Fruit fly (Drosophila melanogaster) whole organism, embryonic: ENCODE results near the gene CG13930.

Experiments
- Abd-B ChIP-seq: fragments of 200-800 bp; sonication (Bioruptor generic); optimal IDR thresholded peaks from 2 replicates; lab custom pipeline; 2018; ENCODE audit warnings: missing biosample characterization, mild to moderate bottlenecking, missing genetic modification characterization, moderate library complexity
- BtbVII ChIP-seq: fragments of 200-800 bp; sonication (Bioruptor generic); optimal IDR thresholded peaks from 3 replicates; lab custom pipeline; 2017; ENCODE audit warnings: missing biosample characterization, mild to moderate bottlenecking, missing genetic modification characterization
- CG10274 ChIP-seq: fragments of 200-800 bp; sonication (Bioruptor generic); optimal IDR thresholded peaks from 3 replicates; lab custom pipeline; 2017; ENCODE audit warnings: missing biosample characterization, mild to moderate bottlenecking, missing genetic modification characterization
- CG11247 ChIP-seq: fragments of 200-800 bp; sonication (Bioruptor generic); IDR thresholded peaks from 2 replicates; pipeline ENCODE4 v1.3.6; 2022; ENCODE audit warnings: missing biosample characterization, missing genetic modification characterization
- CG15514 ChIP-seq: fragments of 200-800 bp; sonication (Bioruptor generic); optimal IDR thresholded peaks from 3 replicates; lab custom pipeline; 2017; ENCODE audit warnings: missing biosample characterization, missing genetic modification characterization, mild to moderate bottlenecking, moderate library complexity, missing genetic modification reagents
- CG17328 ChIP-seq: fragments of 200-800 bp; sonication (Bioruptor generic); IDR thresholded peaks from 2 replicates; pipeline ENCODE4 v1.3.6; 2022; ENCODE audit warnings: missing biosample characterization, missing genetic modification characterization
- CG18262 ChIP-seq: fragments of 200-800 bp; optimal IDR thresholded peaks from 3 replicates; lab custom pipeline; 2019; ENCODE audit warnings: missing biosample characterization, mild to moderate bottlenecking, missing genetic modification characterization, moderate library complexity
- CG18599 ChIP-seq: fragments of 200-800 bp; sonication (Bioruptor generic); optimal IDR thresholded peaks from 3 replicates; lab custom pipeline; 2017; ENCODE audit warnings: missing biosample characterization, missing genetic modification characterization, mild to moderate bottlenecking, moderate library complexity, missing genetic modification reagents
- CG18619 ChIP-seq: fragments of 200-800 bp; sonication (Bioruptor generic); optimal IDR thresholded peaks from 3 replicates; lab custom pipeline; 2017; ENCODE audit warnings: missing biosample characterization, mild to moderate bottlenecking, missing genetic modification characterization
- CG30431 ChIP-seq: fragments of 200-800 bp; sonication (Bioruptor generic); optimal IDR thresholded peaks from 2 replicates; lab custom pipeline; 2017; ENCODE audit warnings: missing biosample characterization, missing genetic modification characterization
- CG3163 ChIP-seq: fragments of 200-800 bp; sonication (Bioruptor generic); optimal IDR thresholded peaks from 3 replicates; lab custom pipeline; 2016; ENCODE audit warnings: missing biosample characterization, missing genetic modification characterization
- CG32767 ChIP-seq: fragments of 200-800 bp; sonication (Bioruptor generic); IDR thresholded peaks from 2 replicates; pipeline ENCODE4 v1.3.6; 2022; ENCODE audit warnings: missing biosample characterization, missing genetic modification characterization
- CG34224 ChIP-seq: fragments of 200-800 bp; sonication (Bioruptor generic); IDR thresholded peaks from 3 replicates; pipeline ENCODE4 v1.3.6; 2022; ENCODE audit warnings: missing biosample characterization, missing genetic modification characterization; ENCODE audit not compliant: partially characterized antibody
- CG3726 ChIP-seq: fragments of 200-800 bp; sonication (Bioruptor generic); IDR thresholded peaks from 3 replicates; pipeline ENCODE4, ENCODE4 v1.3.6; 2022; ENCODE audit warnings: missing biosample characterization, missing genetic modification characterization
- CG4730 ChIP-seq: fragments of 200-800 bp; sonication (Bioruptor generic); IDR thresholded peaks from 2 replicates; pipeline ENCODE4 v1.3.6; 2022; ENCODE audit warnings: missing biosample characterization, missing genetic modification characterization
- CG5180 ChIP-seq: fragments of 200-800 bp; sonication (Bioruptor generic); optimal IDR thresholded peaks from 3 replicates; lab custom pipeline; 2017; ENCODE audit warnings: missing biosample characterization, missing genetic modification characterization, mild to moderate bottlenecking, moderate library complexity, missing genetic modification reagents
- CG5953 ChIP-seq: fragments of 200-800 bp; sonication (Bioruptor generic); IDR thresholded peaks from 2 replicates; pipeline ENCODE4 v1.3.6; 2022; ENCODE audit warnings: missing biosample characterization, missing genetic modification characterization
- CG7839 ChIP-seq: fragments of 200-800 bp; sonication (Bioruptor generic); optimal IDR thresholded peaks from 3 replicates; lab custom pipeline; 2018; ENCODE audit warnings: missing biosample characterization, mild to moderate bottlenecking, missing genetic modification characterization, moderate library complexity
- CG8388 ChIP-seq: fragments of 200-800 bp; sonication (Bioruptor generic); optimal IDR thresholded peaks from 2 replicates; lab custom pipeline; 2019; ENCODE audit warnings: missing biosample characterization, mild to moderate bottlenecking, missing genetic modification characterization, moderate library complexity
- CG9797 ChIP-seq: fragments of 200-800 bp; sonication (Bioruptor generic); optimal IDR thresholded peaks from 3 replicates; lab custom pipeline; 2018; ENCODE audit warnings: missing biosample characterization, mild to moderate bottlenecking, missing genetic modification characterization
- Dll ChIP-seq: fragments of 200-800 bp; sonication (Bioruptor generic); IDR thresholded peaks from 4 replicates; pipeline ENCODE4 v1.3.6; 2022; ENCODE audit warnings: missing biosample characterization, missing genetic modification characterization; ENCODE audit not compliant: partially characterized antibody
- Doc2 ChIP-seq: fragments of 200-800 bp; sonication (Bioruptor generic); IDR thresholded peaks from 2 replicates; pipeline ENCODE4 v1.3.6; 2022; ENCODE audit warnings: missing biosample characterization, missing genetic modification characterization
- ERR ChIP-seq: fragments of 200-800 bp; sonication (Bioruptor generic); optimal IDR thresholded peaks from 2 replicates; lab custom pipeline; 2016; ENCODE audit warnings: missing biosample characterization, missing genetic modification characterization
- Ets65A ChIP-seq: fragments of 200-800 bp; sonication (Bioruptor generic); peaks from one replicate; lab custom pipeline; 2016; ENCODE audit warnings: missing biosample characterization, missing genetic modification characterization
- Fer2 ChIP-seq: fragments of 200-800 bp; sonication (Bioruptor generic); optimal IDR thresholded peaks from 2 replicates; lab custom pipeline; 2018; ENCODE audit warnings: missing biosample characterization, mild to moderate bottlenecking, missing genetic modification characterization, moderate library complexity
- HmgZ ChIP-seq: fragments of 200-800 bp; sonication (Bioruptor generic); optimal IDR thresholded peaks from 2 replicates; lab custom pipeline; 2018; ENCODE audit warnings: missing biosample characterization, mild to moderate bottlenecking, missing genetic modification characterization
- Lpt ChIP-seq: fragments of >200 bp; optimal IDR thresholded peaks from 2 replicates; lab custom pipeline; 2018; ENCODE audit warnings: missing biosample characterization, missing genetic modification characterization
- MTF-1 ChIP-seq: fragments of 200-800 bp; sonication (Bioruptor generic); optimal IDR thresholded peaks from 2 replicates; lab custom pipeline; 2018; ENCODE audit warnings: missing biosample characterization, mild to moderate bottlenecking, missing genetic modification characterization, borderline replicate concordance
- Meics ChIP-seq: fragments of 200-800 bp; sonication (Bioruptor generic); optimal IDR thresholded peaks from 2 replicates; lab custom pipeline; 2017; ENCODE audit warnings: missing biosample characterization, mild to moderate bottlenecking, missing genetic modification characterization
- Mes4 ChIP-seq: fragments of 200-800 bp; sonication (Bioruptor generic); optimal IDR thresholded peaks from 2 replicates; lab custom pipeline; 2016; ENCODE audit warnings: missing biosample characterization, missing genetic modification characterization
- Myb ChIP-seq: fragments of 200-800 bp; sonication (Bioruptor generic); optimal IDR thresholded peaks from 2 replicates; lab custom pipeline; 2016; ENCODE audit warnings: missing biosample characterization, missing genetic modification characterization
- Neu2 ChIP-seq: fragments of 200-800 bp; sonication (Bioruptor generic); optimal IDR thresholded peaks from 3 replicates; lab custom pipeline; 2016; ENCODE audit warnings: missing biosample characterization, missing genetic modification characterization, borderline replicate concordance
- Nf-YA ChIP-seq: fragments of 200-800 bp; sonication (Bioruptor generic); IDR thresholded peaks from 2 replicates; pipeline ENCODE4 v1.3.6; 2022; ENCODE audit warnings: missing biosample characterization, missing genetic modification characterization
- Sry-δ ChIP-seq: fragments of 200-800 bp; sonication (Bioruptor generic); optimal IDR thresholded peaks from 2 replicates; lab custom pipeline; 2016; ENCODE audit warnings: missing biosample characterization, missing genetic modification characterization
- abd-A ChIP-seq: fragments of 200-800 bp; sonication (Bioruptor generic); optimal IDR thresholded peaks from 3 replicates; lab custom pipeline; 2019; ENCODE audit warnings: missing biosample characterization, mild to moderate bottlenecking, missing genetic modification characterization, moderate library complexity
- aop ChIP-seq: fragments of 200-800 bp; sonication (Bioruptor generic); IDR thresholded peaks from 2 replicates; pipeline ENCODE4 v1.3.6; 2022; ENCODE audit warnings: missing biosample characterization, missing genetic modification characterization
- ap ChIP-seq: fragments of 200-800 bp; sonication (Bioruptor generic); IDR thresholded peaks from 2 replicates; pipeline ENCODE4 v1.3.6; 2022; ENCODE audit warnings: missing biosample characterization, missing genetic modification characterization
- cato ChIP-seq: fragments of 200-800 bp; sonication (Bioruptor generic); optimal IDR thresholded peaks from 2 replicates; lab custom pipeline; 2016; ENCODE audit warnings: missing biosample characterization, missing genetic modification characterization, borderline replicate concordance
- cwo ChIP-seq: fragments of 200-800 bp; sonication (Bioruptor generic); optimal IDR thresholded peaks from 3 replicates; lab custom pipeline; 2017; ENCODE audit warnings: missing biosample characterization, missing genetic modification characterization, mild to moderate bottlenecking, moderate library complexity, missing genetic modification reagents
- eve ChIP-seq, 2 experiments: fragments of >200 bp; optimal IDR thresholded peaks; 2 replicates each; lab custom pipeline; 2017; ENCODE audit warnings: missing biosample characterization in 2 of 2, missing genetic modification characterization in 2 of 2
- hbn ChIP-seq: fragments of 200-800 bp; sonication (Bioruptor generic); IDR thresholded peaks from 2 replicates; pipeline ENCODE4 v1.3.6; 2022; ENCODE audit warnings: missing biosample characterization, missing genetic modification characterization; ENCODE audit not compliant: partially characterized antibody
- ken ChIP-seq: fragments of 200-800 bp; sonication (Bioruptor generic); IDR thresholded peaks from 3 replicates; pipeline ENCODE4 v1.3.6; 2022; ENCODE audit warnings: missing biosample characterization, missing genetic modification characterization
- klu ChIP-seq: fragments of 200-800 bp; sonication (Bioruptor generic); IDR thresholded peaks from 2 replicates; pipeline ENCODE4 v1.3.6; 2022; ENCODE audit warnings: missing biosample characterization, missing genetic modification characterization
- mam ChIP-seq: fragments of 200-800 bp; sonication (Bioruptor generic); optimal IDR thresholded peaks from 3 replicates; lab custom pipeline; 2016; ENCODE audit warnings: missing biosample characterization, missing genetic modification characterization
- nau ChIP-seq: fragments of 200-800 bp; sonication (Bioruptor generic); optimal IDR thresholded peaks from 3 replicates; lab custom pipeline; 2017; ENCODE audit warnings: missing biosample characterization, mild to moderate bottlenecking, missing genetic modification characterization, missing genetic modification reagents
- nerfin-1 ChIP-seq: fragments of 200-800 bp; sonication (Bioruptor generic); optimal IDR thresholded peaks from 3 replicates; lab custom pipeline; 2019; ENCODE audit warnings: missing biosample characterization, mild to moderate bottlenecking, missing genetic modification characterization, moderate library complexity
- pho ChIP-seq: fragments of 200-800 bp; sonication (Bioruptor generic); optimal IDR thresholded peaks from 2 replicates; lab custom pipeline; 2016; ENCODE audit warnings: missing biosample characterization, missing genetic modification characterization
- phol ChIP-seq: fragments of 200-800 bp; sonication (Bioruptor generic); optimal IDR thresholded peaks from 3 replicates; lab custom pipeline; 2018; ENCODE audit warnings: missing biosample characterization, mild to moderate bottlenecking, missing genetic modification characterization, moderate library complexity
- rib ChIP-seq: fragments of 200-800 bp; sonication (Bioruptor generic); IDR thresholded peaks from 2 replicates; pipeline ENCODE4 v1.3.6; 2022; ENCODE audit warnings: missing biosample characterization, missing genetic modification characterization
- sens ChIP-seq: fragments of 200-800 bp; sonication (Bioruptor generic); peaks from one replicate; lab custom pipeline; 2016; ENCODE audit warnings: missing biosample characterization, missing genetic modification characterization
- trem ChIP-seq: fragments of 200-800 bp; optimal IDR thresholded peaks from 3 replicates; lab custom pipeline; 2019; ENCODE audit warnings: missing biosample characterization, mild to moderate bottlenecking, missing genetic modification characterization, moderate library complexity

CG13930 gene

DNA sequence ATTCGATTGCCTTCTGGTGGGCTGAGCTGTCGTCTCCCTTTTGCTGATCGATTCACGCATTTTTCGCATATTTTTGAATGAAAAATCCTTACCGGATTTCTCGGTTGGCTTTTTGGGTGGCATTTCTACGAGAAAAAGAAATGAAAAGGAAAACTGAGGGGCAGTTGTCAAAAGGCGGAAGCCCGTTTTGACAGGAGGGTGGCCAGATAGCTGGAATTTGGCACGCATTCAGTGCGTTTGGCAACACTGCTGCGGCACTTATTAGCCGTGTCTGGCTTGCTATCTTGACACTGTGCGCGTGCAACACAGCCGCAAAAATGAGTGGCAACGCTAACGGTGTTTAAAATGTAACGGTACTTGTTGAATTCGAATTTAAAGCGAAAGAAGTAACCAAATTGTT, 4.0 kb downstream of the CG13930 start, which contains the start of gene RpL23A (continued):
- TF ChIP-seq Sry-δ (GFP tag; lab: Kevin White, UChicago) (peak; percentile 86), pho (GFP tag; lab: Kevin White, UChicago) (peak; percentile 97), Lpt (GFP tag; lab: Kevin White, UChicago) (no peak), Ets65A (peak; percentile 100), CG11247 (GFP tag; lab: Robert Waterston, UW) (peak; percentile 97), ERR (GFP tag; lab: Kevin White, UChicago) (peak; percentile 95), Meics (GFP tag; lab: Kevin White, UChicago) (peak; percentile 98), nau (peak; percentile 94), CG8388 (GFP tag; lab: Kevin White, UChicago) (peak; percentile 82), BtbVII (peak; percentile 92), nerfin-1 (tag; lab: Kevin White, UChicago) (peak; percentile 90), CG17328 (peak; percentile 95), mam (GFP tag; lab: Kevin White, UChicago) (peak; percentile 97), sens (GFP tag; lab: Kevin White, UChicago) (peak; percentile 98), phol (peak; percentile 95), Doc2 (GFP tag; lab: Robert Waterston, UW) (peak; percentile 78), eve (GFP tag; optimal IDR thresholded peaks at IDR 0.05; lab: Kevin White, UChicago) (no peak), Dll (GFP tag; lab: Robert Waterston, UW) (no peak), klu (GFP tag; lab: Robert Waterston, UW) (peak; percentile 88), ap (GFP tag; lab: Robert Waterston, UW) (peak; percentile 85), MTF-1 (GFP tag; lab: Kevin White, UChicago) (peak; percentile 97), CG9797 (GFP tag; lab: Kevin White, UChicago) (peak; percentile 91), HmgZ (tag; lab: Kevin White, UChicago) (peak; percentile 98), CG4730 (GFP tag; lab: Robert Waterston, UW) (peak; percentile 97), CG18262 (tag; lab: Kevin White, UChicago) (peak; percentile 82), Nf-YA (GFP tag; lab: Robert Waterston, UW) (peak; percentile 87), cwo (peak; percentile 82), aop (GFP tag; lab: Robert Waterston, UW) (peak; percentile 54; the same call in 1 of the 2 replicates), CG7839 (tag; lab: Kevin White, UChicago) (peak; percentile 91), CG3726 (GFP tag; lab: Robert Waterston, UW) (peak; percentile 88), trem (tag; lab: Kevin White, UChicago) (peak; percentile 91), CG5953 (peak; percentile 90), Fer2 (tag; lab: Kevin White, UChicago) (peak; percentile 92), cato (GFP tag; lab: Kevin White, UChicago) (peak; percentile 89), ken (GFP tag; lab: Robert Waterston, UW) (peak; percentile 98), CG34224 (GFP tag; lab: Robert Waterston, UW) (no peak), Abd-B (GFP tag; lab: Kevin White, UChicago) (peak; percentile 85), Neu2 (GFP tag; lab: Kevin White, UChicago) (peak; percentile 89), CG30431 (peak; percentile 95), CG3163 (peak; percentile 90), CG10274 (GFP tag; lab: Kevin White, UChicago) (peak; percentile 89), hbn (GFP tag; lab: Robert Waterston, UW) (no peak), Mes4 (GFP tag; lab: Kevin White, UChicago) (peak; percentile 99), Myb (GFP tag; lab: Kevin White, UChicago) (peak; percentile 100), CG18599 (peak; percentile 97), CG18619 (peak; percentile 98), CG5180 (GFP tag; lab: Kevin White, UChicago) (peak; percentile 76), abd-A (peak; percentile 62), CG32767 (GFP tag; lab: Robert Waterston, UW) (peak; percentile 66), rib (peak; percentile 93), CG15514 (peak; percentile 96)
